Fruit fly (Drosophila melanogaster) whole organism, embryonic: ENCODE data around the gene CG9626.

Experiments used
- CG10979 ChIP-seq: fragments of 200-800 bp; sonication (Bioruptor generic); optimal IDR thresholded peaks from 2 replicates; lab custom pipeline; 2018; ENCODE audit warnings: missing biosample characterization, mild to moderate bottlenecking, missing genetic modification characterization, moderate library complexity
- CG12104 ChIP-seq: fragments of 200-800 bp; sonication (Bioruptor generic); optimal IDR thresholded peaks from 3 replicates; lab custom pipeline; 2016; ENCODE audit warnings: missing biosample characterization, missing genetic modification characterization
- CG13296 ChIP-seq: fragments of 200-800 bp; sonication (Bioruptor generic); optimal IDR thresholded peaks from 3 replicates; lab custom pipeline; 2018; ENCODE audit warnings: missing biosample characterization, mild to moderate bottlenecking, missing genetic modification characterization
- CG18262 ChIP-seq: fragments of 200-800 bp; optimal IDR thresholded peaks from 3 replicates; lab custom pipeline; 2019; ENCODE audit warnings: missing biosample characterization, mild to moderate bottlenecking, missing genetic modification characterization, moderate library complexity
- CG2199 ChIP-seq: fragments of 200-800 bp; sonication (Bioruptor generic); IDR thresholded peaks from 3 replicates; pipeline ENCODE4 v1.3.6; 2022; ENCODE audit warnings: missing biosample characterization, missing genetic modification characterization
- CG2889 ChIP-seq: fragments of 200-800 bp; sonication (Bioruptor generic); IDR thresholded peaks from 3 replicates; pipeline ENCODE4 v1.3.6; 2022; ENCODE audit warnings: missing biosample characterization, missing genetic modification characterization
- CG33557 ChIP-seq: fragments of 200-800 bp; sonication (Bioruptor generic); optimal IDR thresholded peaks from 2 replicates; lab custom pipeline; 2019; ENCODE audit warnings: missing biosample characterization, mild to moderate bottlenecking, missing genetic modification characterization, moderate library complexity
- CG4328 ChIP-seq: fragments of 200-800 bp; sonication (Bioruptor generic); optimal IDR thresholded peaks from 3 replicates; lab custom pipeline; 2017; ENCODE audit warnings: missing biosample characterization, missing genetic modification reagents, missing genetic modification characterization
- CG6683 ChIP-seq: fragments of 200-800 bp; sonication (Bioruptor generic); optimal IDR thresholded peaks from 2 replicates; lab custom pipeline; 2017; ENCODE audit warnings: missing biosample characterization, mild to moderate bottlenecking, missing genetic modification characterization, missing genetic modification reagents
- CG7556 ChIP-seq: fragments of 200-800 bp; sonication (Bioruptor generic); optimal IDR thresholded peaks from 2 replicates; lab custom pipeline; 2017; ENCODE audit warnings: missing biosample characterization, mild to moderate bottlenecking, missing genetic modification characterization
- CG8089 ChIP-seq: fragments of 200-800 bp; sonication (Bioruptor generic); optimal IDR thresholded peaks from 3 replicates; lab custom pipeline; 2016; ENCODE audit warnings: missing biosample characterization, missing genetic modification characterization
- CG8388 ChIP-seq: fragments of 200-800 bp; sonication (Bioruptor generic); optimal IDR thresholded peaks from 2 replicates; lab custom pipeline; 2019; ENCODE audit warnings: missing biosample characterization, mild to moderate bottlenecking, missing genetic modification characterization, moderate library complexity
- CG9876 ChIP-seq: fragments of 200-800 bp; sonication (Bioruptor generic); optimal IDR thresholded peaks from 2 replicates; lab custom pipeline; 2016; ENCODE audit warnings: missing biosample characterization, missing genetic modification characterization
- CkIIα-i1 ChIP-seq: fragments of 200-800 bp; sonication (Bioruptor generic); IDR thresholded peaks from 2 replicates; pipeline ENCODE4 v1.3.6; 2022; ENCODE audit warnings: missing biosample characterization, missing genetic modification characterization
- CoRest ChIP-seq: fragments of 200-800 bp; sonication (Bioruptor generic); optimal IDR thresholded peaks from 3 replicates; lab custom pipeline; 2018; ENCODE audit warnings: missing biosample characterization, mild to moderate bottlenecking, missing genetic modification characterization, moderate library complexity
- ERR ChIP-seq: fragments of 200-800 bp; sonication (Bioruptor generic); optimal IDR thresholded peaks from 2 replicates; lab custom pipeline; 2016; ENCODE audit warnings: missing biosample characterization, missing genetic modification characterization
- Fer1 ChIP-seq: fragments of 200-800 bp; sonication (Bioruptor generic); optimal IDR thresholded peaks from 2 replicates; lab custom pipeline; 2017; ENCODE audit warnings: missing biosample characterization, mild to moderate bottlenecking, missing genetic modification characterization
- H15 ChIP-seq: fragments of 200-800 bp; sonication (Bioruptor generic); IDR thresholded peaks from 3 replicates; pipeline ENCODE4 v1.3.6; 2022; ENCODE audit warnings: missing biosample characterization, missing genetic modification characterization
- Kr ChIP-seq: fragments of 200-800 bp; sonication (Bioruptor generic); optimal IDR thresholded peaks from 2 replicates; lab custom pipeline; 2017; ENCODE audit warnings: missing biosample characterization, mild to moderate bottlenecking, missing genetic modification characterization
- MBD-R2 ChIP-seq: fragments of 200-800 bp; sonication (Bioruptor generic); IDR thresholded peaks from 2 replicates; pipeline ENCODE4 v1.3.6; 2022; ENCODE audit warnings: missing biosample characterization, missing genetic modification characterization
- MTF-1 ChIP-seq: fragments of 200-800 bp; sonication (Bioruptor generic); optimal IDR thresholded peaks from 2 replicates; lab custom pipeline; 2018; ENCODE audit warnings: missing biosample characterization, mild to moderate bottlenecking, missing genetic modification characterization, borderline replicate concordance
- Nf-YC ChIP-seq: fragments of 200-800 bp; optimal IDR thresholded peaks from 3 replicates; lab custom pipeline; 2019; ENCODE audit warnings: missing biosample characterization, mild to moderate bottlenecking, missing genetic modification characterization, moderate library complexity
- Pdp1 ChIP-seq, 2 experiments: fragments of 200-800 bp; sonication (Bioruptor generic); optimal IDR thresholded peaks; 3 replicates each; lab custom pipeline; 2016; ENCODE audit warnings: missing biosample characterization in 2 of 2, missing genetic modification characterization in 2 of 2, mild to moderate bottlenecking in 1 of 2, moderate library complexity in 1 of 2
- Ravus ChIP-seq: fragments of 200-800 bp; sonication (Bioruptor generic); IDR thresholded peaks from 2 replicates; pipeline ENCODE4 v1.3.6; 2022; ENCODE audit warnings: missing biosample characterization, missing genetic modification characterization
- Scr ChIP-seq: fragments of 200-800 bp; sonication (Bioruptor generic); IDR thresholded peaks from 2 replicates; pipeline ENCODE4 v1.3.6; 2022; ENCODE audit warnings: missing biosample characterization, missing genetic modification characterization; ENCODE audit not compliant: partially characterized antibody
- Sry-β ChIP-seq: fragments of 200-800 bp; sonication (Bioruptor generic); optimal IDR thresholded peaks from 2 replicates; lab custom pipeline; 2018; ENCODE audit warnings: missing biosample characterization, mild to moderate bottlenecking, missing genetic modification characterization, moderate library complexity
- ab ChIP-seq: fragments of 200-800 bp; sonication (Bioruptor generic); optimal IDR thresholded peaks from 2 replicates; lab custom pipeline; 2016; ENCODE audit warnings: missing biosample characterization, missing genetic modification characterization
- ac ChIP-seq: fragments of 200-800 bp; sonication (Bioruptor generic); optimal IDR thresholded peaks from 3 replicates; lab custom pipeline; 2017; ENCODE audit warnings: missing biosample characterization, mild to moderate bottlenecking, missing genetic modification characterization
- ash1 ChIP-seq: fragments of 200-800 bp; sonication (Bioruptor generic); optimal IDR thresholded peaks from 2 replicates; lab custom pipeline; 2018; ENCODE audit warnings: missing biosample characterization, mild to moderate bottlenecking, missing genetic modification characterization
- bcd ChIP-seq: fragments of 200-800 bp; sonication (Bioruptor generic); optimal IDR thresholded peaks from 2 replicates; lab custom pipeline; 2017; ENCODE audit warnings: missing biosample characterization, mild to moderate bottlenecking, missing genetic modification characterization
- cas ChIP-seq: fragments of 200-800 bp; sonication (Bioruptor generic); IDR thresholded peaks from 2 replicates; pipeline ENCODE4 v1.3.6; 2022; ENCODE audit warnings: missing biosample characterization, missing genetic modification characterization
- caup ChIP-seq: fragments of 200-800 bp; sonication (Bioruptor generic); optimal IDR thresholded peaks from 3 replicates; lab custom pipeline; 2017; ENCODE audit warnings: missing biosample characterization, mild to moderate bottlenecking, missing genetic modification characterization, moderate library complexity; ENCODE audit not compliant: severe bottlenecking
- crp ChIP-seq, 2 experiments: fragments of 200-800 bp; sonication (Bioruptor generic); optimal IDR thresholded peaks; 2 replicates in 1 of 2; 3 replicates in 1 of 2; lab custom pipeline; 2017; ENCODE audit warnings: missing biosample characterization in 2 of 2, missing genetic modification characterization in 2 of 2, mild to moderate bottlenecking in 1 of 2, moderate library complexity in 1 of 2
- ham ChIP-seq: fragments of 200-800 bp; sonication (Bioruptor generic); IDR thresholded peaks from 2 replicates; pipeline ENCODE4 v1.3.6; 2022; ENCODE audit warnings: missing biosample characterization, missing genetic modification characterization
- jing ChIP-seq: fragments of 200-800 bp; sonication (Bioruptor generic); optimal IDR thresholded peaks from 2 replicates; lab custom pipeline; 2018; ENCODE audit warnings: missing biosample characterization, mild to moderate bottlenecking, missing genetic modification characterization
- kay ChIP-seq: fragments of 200-800 bp; sonication (Bioruptor generic); optimal IDR thresholded peaks from 2 replicates; lab custom pipeline; 2016; ENCODE audit warnings: missing biosample characterization, missing genetic modification characterization
- kni ChIP-seq: fragments of 200-800 bp; sonication (Bioruptor generic); optimal IDR thresholded peaks from 3 replicates; lab custom pipeline; 2017; ENCODE audit warnings: mild to moderate bottlenecking, missing biosample characterization, missing genetic modification reagents, missing genetic modification characterization
- knrl ChIP-seq: fragments of 200-800 bp; sonication (Bioruptor generic); IDR thresholded peaks from 3 replicates; pipeline ENCODE4 v1.3.6; 2022; ENCODE audit warnings: missing biosample characterization, missing genetic modification characterization; ENCODE audit not compliant: partially characterized antibody
- lab ChIP-seq: fragments of 200-800 bp; sonication (Bioruptor generic); optimal IDR thresholded peaks from 3 replicates; lab custom pipeline; 2017; ENCODE audit warnings: missing biosample characterization, missing genetic modification characterization, mild to moderate bottlenecking, moderate library complexity, missing genetic modification reagents
- oc ChIP-seq: fragments of 200-800 bp; sonication (Bioruptor generic); optimal IDR thresholded peaks from 2 replicates; lab custom pipeline; 2018; ENCODE audit warnings: missing biosample characterization, mild to moderate bottlenecking, missing genetic modification characterization, moderate library complexity
- phol ChIP-seq: fragments of 200-800 bp; sonication (Bioruptor generic); optimal IDR thresholded peaks from 3 replicates; lab custom pipeline; 2018; ENCODE audit warnings: missing biosample characterization, mild to moderate bottlenecking, missing genetic modification characterization, moderate library complexity
- ro ChIP-seq: fragments of 200-800 bp; sonication (Bioruptor generic); IDR thresholded peaks from 2 replicates; pipeline ENCODE4 v1.3.6; 2022; ENCODE audit warnings: missing biosample characterization, missing genetic modification characterization
- schlank ChIP-seq: fragments of 200-800 bp; sonication (Bioruptor generic); optimal IDR thresholded peaks from 2 replicates; lab custom pipeline; 2018; ENCODE audit warnings: missing biosample characterization, mild to moderate bottlenecking, missing genetic modification characterization
- sens ChIP-seq: fragments of 200-800 bp; sonication (Bioruptor generic); peaks from one replicate; lab custom pipeline; 2016; ENCODE audit warnings: missing biosample characterization, missing genetic modification characterization
- so ChIP-seq: fragments of 200-800 bp; sonication (Bioruptor generic); IDR thresholded peaks from 3 replicates; pipeline ENCODE4 v1.3.6; 2022; ENCODE audit warnings: missing biosample characterization, missing genetic modification characterization
- tna ChIP-seq: fragments of 200-800 bp; sonication (Bioruptor generic); IDR thresholded peaks from 2 replicates; pipeline ENCODE4 v1.3.6; 2022; ENCODE audit warnings: missing biosample characterization, missing genetic modification characterization; ENCODE audit not compliant: partially characterized antibody
- tx ChIP-seq: fragments of 200-800 bp; sonication (Bioruptor generic); optimal IDR thresholded peaks from 2 replicates; lab custom pipeline; 2016; ENCODE audit warnings: missing biosample characterization, missing genetic modification characterization
- vfl ChIP-seq: fragments of 200-800 bp; sonication (Bioruptor generic); optimal IDR thresholded peaks from 2 replicates; lab custom pipeline; 2016; ENCODE audit warnings: missing biosample characterization, missing genetic modification characterization

CG9626 gene

dm6 chr3R:8340675-8341275 is 40.0 kb upstream of the CG9626 start, which contains the start of the genes COX7A and Arl2 (continued):
- TF ChIP-seq oc (tag; lab: Kevin White, UChicago) (no peak), phol (tag; lab: Kevin White, UChicago) (peak; percentile 27), Nf-YC (tag; lab: Kevin White, UChicago) (peak; percentile 34), ro (GFP tag; lab: Robert Waterston, UW) (no peak), Scr (peak; percentile 93), CG18262 (tag; lab: Kevin White, UChicago) (no peak), Fer1 (GFP tag; lab: Kevin White, UChicago) (peak; percentile 16), CG8089 (GFP tag; lab: Kevin White, UChicago) (no peak), kay (no peak), ham (no peak), crp (GFP tag; optimal IDR thresholded peaks at IDR 0.05; lab: Kevin White, UChicago) (peak; percentile 34 to 83), knrl (GFP tag; lab: Robert Waterston, UW) (peak; percentile 92)

DNA sequence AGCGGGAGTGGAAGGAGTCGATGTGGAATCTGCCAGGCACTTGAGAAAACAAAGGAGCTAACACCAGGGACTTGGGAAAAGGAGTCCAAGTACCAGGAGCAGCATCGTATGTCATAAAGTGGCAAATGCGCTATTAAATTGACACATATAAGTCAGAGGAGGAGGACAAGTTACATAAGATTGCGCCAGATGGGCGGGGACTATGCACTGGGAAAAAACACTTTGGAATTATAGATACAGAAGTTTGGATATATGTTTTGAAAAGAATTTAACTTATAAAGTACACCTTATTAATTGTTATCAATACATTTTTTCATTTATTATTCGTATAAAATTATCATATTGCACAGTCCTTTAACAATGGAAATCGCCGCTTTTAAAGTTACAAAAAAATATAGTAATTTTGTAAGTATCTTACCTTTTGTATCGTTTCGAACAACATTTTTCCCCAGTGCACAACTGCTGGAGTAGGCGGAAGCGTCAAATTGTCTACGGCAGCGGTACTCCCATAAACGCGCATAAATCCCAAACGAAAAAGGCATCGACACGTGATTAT is 35.3 kb upstream of the CG9626 start:
- TF ChIP-seq Kr (GFP tag; lab: Kevin White, UChicago) = peak; percentile 39
- TF ChIP-seq CG2199 (GFP tag; lab: Robert Waterston, UW) = no peak
- TF ChIP-seq MTF-1 (GFP tag; lab: Kevin White, UChicago) = no peak
- TF ChIP-seq ash1 = no peak
- no peak for TF ChIP-seq bcd
- no peak for TF ChIP-seq CkIIα-i1 (GFP tag; lab: Robert Waterston, UW)
- TF ChIP-seq H15 = no peak
- peak; percentile 6 for TF ChIP-seq CG8388 (GFP tag; lab: Kevin White, UChicago)
- no peak for TF ChIP-seq vfl (GFP tag; lab: Kevin White, UChicago)
- no peak for TF ChIP-seq CG2889 (GFP tag; lab: Robert Waterston, UW)
- TF ChIP-seq so (GFP tag; lab: Robert Waterston, UW) = no peak
- TF ChIP-seq CG4328 (GFP tag; lab: Kevin White, UChicago) = no peak
- no peak for TF ChIP-seq ab (GFP tag; lab: Kevin White, UChicago)
- TF ChIP-seq CG9876 (GFP tag; lab: Kevin White, UChicago) = no peak
- TF ChIP-seq ac (GFP tag; lab: Kevin White, UChicago) = no peak
- TF ChIP-seq Sry-β = no peak
- no peak for TF ChIP-seq caup (GFP tag; lab: Kevin White, UChicago)
- peak; percentile 79 for TF ChIP-seq sens
- peak in 1 of 2 experiments; percentile 51 for TF ChIP-seq Pdp1 (GFP tag; optimal IDR thresholded peaks at IDR 0.05; lab: Kevin White, UChicago)
- no peak for TF ChIP-seq kni
- no peak for TF ChIP-seq CG13296 (GFP tag; lab: Kevin White, UChicago)
- TF ChIP-seq jing (GFP tag; lab: Kevin White, UChicago) = no peak
- no peak for TF ChIP-seq lab (GFP tag; lab: Kevin White, UChicago)
- peak; percentile 47 for TF ChIP-seq CG33557
- no peak for TF ChIP-seq Ravus (GFP tag; lab: Robert Waterston, UW)
- TF ChIP-seq tx (GFP tag; lab: Kevin White, UChicago) = no peak
- peak; percentile 36 for TF ChIP-seq phol (tag; lab: Kevin White, UChicago)
- no peak for TF ChIP-seq schlank (tag; lab: Kevin White, UChicago)
- TF ChIP-seq CG6683 (GFP tag; lab: Kevin White, UChicago) = no peak
- TF ChIP-seq MBD-R2 (GFP tag; lab: Robert Waterston, UW) = no peak
- TF ChIP-seq ERR (GFP tag; lab: Kevin White, UChicago) = no peak
- TF ChIP-seq CoRest (tag; lab: Kevin White, UChicago) = peak; percentile 25
- no peak for TF ChIP-seq tna (GFP tag; lab: Robert Waterston, UW)
- TF ChIP-seq CG7556 (GFP tag; lab: Kevin White, UChicago) = peak; percentile 22
- peak; percentile 44 for TF ChIP-seq CG10979
- no peak for TF ChIP-seq cas
- TF ChIP-seq CG12104 (GFP tag; lab: Kevin White, UChicago) = no peak
